Fruit fly (Drosophila melanogaster) whole organism, embryonic: Measurements from ENCODE around the gene CG11842.

Experiments
- Abd-B ChIP-seq: fragments of 200-800 bp; sonication (Bioruptor generic); optimal IDR thresholded peaks from 2 replicates; lab custom pipeline; 2018; ENCODE audit warnings: missing biosample characterization, mild to moderate bottlenecking, missing genetic modification characterization, moderate library complexity
- Atf-2 ChIP-seq: fragments of 200-800 bp; sonication (Bioruptor generic); optimal IDR thresholded peaks from 2 replicates; lab custom pipeline; 2016; ENCODE audit warnings: missing biosample characterization, missing genetic modification characterization
- BtbVII ChIP-seq: fragments of 200-800 bp; sonication (Bioruptor generic); optimal IDR thresholded peaks from 3 replicates; lab custom pipeline; 2017; ENCODE audit warnings: missing biosample characterization, mild to moderate bottlenecking, missing genetic modification characterization
- CG1024 ChIP-seq: fragments of 200-800 bp; sonication (Bioruptor generic); IDR thresholded peaks from 2 replicates; pipeline ENCODE4 v1.3.6; 2022; ENCODE audit warnings: missing biosample characterization, missing genetic modification characterization
- CG10267 ChIP-seq: fragments of 200-800 bp; sonication (Bioruptor generic); optimal IDR thresholded peaks from 2 replicates; lab custom pipeline; 2018; ENCODE audit warnings: missing biosample characterization, mild to moderate bottlenecking, missing genetic modification characterization, moderate library complexity
- CG10274 ChIP-seq: fragments of 200-800 bp; sonication (Bioruptor generic); optimal IDR thresholded peaks from 3 replicates; lab custom pipeline; 2017; ENCODE audit warnings: missing biosample characterization, mild to moderate bottlenecking, missing genetic modification characterization
- CG10366 ChIP-seq: fragments of 200-800 bp; sonication (Bioruptor generic); IDR thresholded peaks from 2 replicates; pipeline ENCODE4 v1.3.6; 2022; ENCODE audit warnings: missing biosample characterization, missing genetic modification characterization
- CG10959 ChIP-seq: fragments of 200-800 bp; sonication (Bioruptor generic); IDR thresholded peaks from 2 replicates; pipeline ENCODE4 v1.3.6; 2022; ENCODE audit warnings: missing biosample characterization, missing genetic modification characterization
- CG11247 ChIP-seq: fragments of 200-800 bp; sonication (Bioruptor generic); IDR thresholded peaks from 2 replicates; pipeline ENCODE4 v1.3.6; 2022; ENCODE audit warnings: missing biosample characterization, missing genetic modification characterization
- CG11560 ChIP-seq: fragments of 200-800 bp; sonication (Bioruptor generic); IDR thresholded peaks from 3 replicates; pipeline ENCODE4 v1.3.6; 2022; ENCODE audit warnings: missing biosample characterization, missing genetic modification characterization
- CG12659 ChIP-seq: fragments of 200-800 bp; sonication (Bioruptor generic); optimal IDR thresholded peaks from 3 replicates; lab custom pipeline; 2017; ENCODE audit warnings: mild to moderate bottlenecking, missing biosample characterization, missing genetic modification reagents, missing genetic modification characterization
- CG12769 ChIP-seq: fragments of 200-800 bp; sonication (Bioruptor generic); optimal IDR thresholded peaks from 2 replicates; lab custom pipeline; 2019; ENCODE audit warnings: missing biosample characterization, mild to moderate bottlenecking, missing genetic modification characterization, moderate library complexity
- CG14014 ChIP-seq: fragments of 200-800 bp; sonication (Bioruptor generic); IDR thresholded peaks from 2 replicates; pipeline ENCODE4 v1.3.6; 2022; ENCODE audit warnings: missing biosample characterization, missing genetic modification characterization
- CG14441 ChIP-seq: fragments of 200-800 bp; sonication (Bioruptor generic); IDR thresholded peaks from 2 replicates; pipeline ENCODE4 v1.3.6; 2022; ENCODE audit warnings: missing biosample characterization, missing genetic modification characterization
- CG17186 ChIP-seq: fragments of 200-800 bp; sonication (Bioruptor generic); optimal IDR thresholded peaks from 3 replicates; lab custom pipeline; 2017; ENCODE audit warnings: missing biosample characterization, missing genetic modification reagents, missing genetic modification characterization
- CG17802 ChIP-seq: fragments of 200-800 bp; sonication (Bioruptor generic); optimal IDR thresholded peaks from 2 replicates; lab custom pipeline; 2018; ENCODE audit warnings: missing biosample characterization, mild to moderate bottlenecking, missing genetic modification characterization, moderate library complexity
- CG18262 ChIP-seq: fragments of 200-800 bp; optimal IDR thresholded peaks from 3 replicates; lab custom pipeline; 2019; ENCODE audit warnings: missing biosample characterization, mild to moderate bottlenecking, missing genetic modification characterization, moderate library complexity
- CG2712 ChIP-seq: fragments of 200-800 bp; optimal IDR thresholded peaks from 3 replicates; lab custom pipeline; 2019; ENCODE audit warnings: missing biosample characterization, mild to moderate bottlenecking, missing genetic modification characterization, moderate library complexity
- CG30431 ChIP-seq: fragments of 200-800 bp; sonication (Bioruptor generic); optimal IDR thresholded peaks from 2 replicates; lab custom pipeline; 2017; ENCODE audit warnings: missing biosample characterization, missing genetic modification characterization
- CG4404 ChIP-seq: fragments of 200-800 bp; sonication (Bioruptor generic); IDR thresholded peaks from 2 replicates; pipeline ENCODE4 v1.3.6; 2022; ENCODE audit warnings: missing biosample characterization, missing genetic modification characterization
- CG5245 ChIP-seq: fragments of 200-800 bp; sonication (Bioruptor generic); optimal IDR thresholded peaks from 3 replicates; lab custom pipeline; 2016; ENCODE audit warnings: missing biosample characterization, missing genetic modification characterization
- CG6272 ChIP-seq: fragments of 200-800 bp; sonication (Bioruptor generic); IDR thresholded peaks from 2 replicates; pipeline ENCODE4 v1.3.6; 2022; ENCODE audit warnings: missing biosample characterization, missing genetic modification characterization
- CG6813 ChIP-seq: fragments of 200-800 bp; sonication (Bioruptor generic); optimal IDR thresholded peaks from 2 replicates; lab custom pipeline; 2017; ENCODE audit warnings: missing biosample characterization, missing genetic modification characterization, mild to moderate bottlenecking, moderate library complexity, missing genetic modification reagents
- CG9817 ChIP-seq: fragments of 200-800 bp; sonication (Bioruptor generic); optimal IDR thresholded peaks from 2 replicates; lab custom pipeline; 2018; ENCODE audit warnings: missing biosample characterization, mild to moderate bottlenecking, missing genetic modification characterization, moderate library complexity
- CkIIα-i1 ChIP-seq: fragments of 200-800 bp; sonication (Bioruptor generic); IDR thresholded peaks from 2 replicates; pipeline ENCODE4 v1.3.6; 2022; ENCODE audit warnings: missing biosample characterization, missing genetic modification characterization
- D ChIP-seq, 2 experiments: fragments of 200-800 bp in 1 of 2; fragments of >200 bp in 1 of 2; sonication (Bioruptor generic) in 1 of 2; optimal IDR thresholded peaks; 2 replicates in 1 of 2; 3 replicates in 1 of 2; lab custom pipeline; 2017; ENCODE audit warnings: mild to moderate bottlenecking in 1 of 2, missing biosample characterization in 1 of 2, missing genetic modification characterization in 1 of 2, missing genetic modification reagents in 1 of 2
- Dek ChIP-seq: fragments of 200-800 bp; sonication (Bioruptor generic); optimal IDR thresholded peaks from 3 replicates; lab custom pipeline; 2019; ENCODE audit warnings: missing biosample characterization, mild to moderate bottlenecking, missing genetic modification characterization, moderate library complexity
- Dip3 ChIP-seq: fragments of 200-800 bp; sonication (Bioruptor generic); optimal IDR thresholded peaks from 3 replicates; lab custom pipeline; 2016; ENCODE audit warnings: missing biosample characterization, missing genetic modification characterization
- Hr39 ChIP-seq: fragments of >200 bp; optimal IDR thresholded peaks from 2 replicates; lab custom pipeline; 2017
- Side ChIP-seq: fragments of 200-800 bp; sonication (Bioruptor generic); optimal IDR thresholded peaks from 2 replicates; lab custom pipeline; 2016; ENCODE audit warnings: missing biosample characterization, missing genetic modification characterization
- Trl ChIP-seq, 3 experiments: fragments of >200 bp in 2 of 3; fragments of 200-800 bp in 1 of 3; sonication (Bioruptor generic) in 1 of 3; optimal IDR thresholded peaks; 2 replicates in 1 of 3; 3 replicates in 2 of 3; lab custom pipeline; 2016 to 2017; ENCODE audit warnings: missing biosample characterization in 1 of 3, missing genetic modification characterization in 1 of 3
- br ChIP-seq: fragments of >200 bp; optimal IDR thresholded peaks from 2 replicates; lab custom pipeline; 2017
- chn ChIP-seq: fragments of 200-800 bp; sonication (Bioruptor generic); optimal IDR thresholded peaks from 2 replicates; lab custom pipeline; 2016; ENCODE audit warnings: missing biosample characterization, missing genetic modification characterization
- corto ChIP-seq: fragments of 200-800 bp; sonication (Bioruptor generic); optimal IDR thresholded peaks from 2 replicates; lab custom pipeline; 2016; ENCODE audit warnings: missing biosample characterization, mild to moderate bottlenecking, missing genetic modification characterization, moderate library complexity
- dan ChIP-seq: fragments of 200-800 bp; sonication (Bioruptor generic); IDR thresholded peaks from 2 replicates; pipeline ENCODE4 v1.3.6; 2022; ENCODE audit warnings: missing biosample characterization, missing genetic modification characterization
- fu2 ChIP-seq: fragments of 200-800 bp; sonication (Bioruptor generic); optimal IDR thresholded peaks from 2 replicates; lab custom pipeline; 2016; ENCODE audit warnings: missing biosample characterization, missing genetic modification characterization
- grau ChIP-seq: fragments of 200-800 bp; optimal IDR thresholded peaks from 3 replicates; lab custom pipeline; 2019; ENCODE audit warnings: missing biosample characterization, mild to moderate bottlenecking, missing genetic modification characterization, moderate library complexity
- gro ChIP-seq: fragments of 200-800 bp; sonication (Bioruptor generic); optimal IDR thresholded peaks from 2 replicates; lab custom pipeline; 2016; ENCODE audit warnings: missing biosample characterization, missing genetic modification characterization
- hth ChIP-seq: fragments of >200 bp; optimal IDR thresholded peaks from 2 replicates; lab custom pipeline; 2017; ENCODE audit warnings: inconsistent platforms
- ind ChIP-seq: fragments of 200-800 bp; sonication (Bioruptor generic); optimal IDR thresholded peaks from 3 replicates; lab custom pipeline; 2016; ENCODE audit warnings: missing biosample characterization, missing genetic modification characterization
- inv ChIP-seq: fragments of 200-800 bp; sonication (Bioruptor generic); IDR thresholded peaks from 2 replicates; pipeline ENCODE4 v1.3.6; 2022; ENCODE audit warnings: missing biosample characterization, missing genetic modification characterization; ENCODE audit not compliant: partially characterized antibody
- lilli ChIP-seq: fragments of 200-800 bp; sonication (Bioruptor generic); optimal IDR thresholded peaks from 3 replicates; lab custom pipeline; 2016; ENCODE audit warnings: missing biosample characterization, missing genetic modification characterization
- mam ChIP-seq: fragments of 200-800 bp; sonication (Bioruptor generic); optimal IDR thresholded peaks from 3 replicates; lab custom pipeline; 2016; ENCODE audit warnings: missing biosample characterization, missing genetic modification characterization
- mirr ChIP-seq: fragments of 200-800 bp; sonication (Bioruptor generic); optimal IDR thresholded peaks from 3 replicates; lab custom pipeline; 2018; ENCODE audit warnings: missing biosample characterization, mild to moderate bottlenecking, missing genetic modification characterization
- pzg ChIP-seq: fragments of 200-800 bp; sonication (Bioruptor generic); optimal IDR thresholded peaks from 3 replicates; lab custom pipeline; 2018; ENCODE audit warnings: missing biosample characterization, mild to moderate bottlenecking, missing genetic modification characterization, moderate library complexity
- rib ChIP-seq: fragments of 200-800 bp; sonication (Bioruptor generic); IDR thresholded peaks from 2 replicates; pipeline ENCODE4 v1.3.6; 2022; ENCODE audit warnings: missing biosample characterization, missing genetic modification characterization
- sim ChIP-seq: fragments of 200-800 bp; sonication (Bioruptor generic); IDR thresholded peaks from 2 replicates; pipeline ENCODE4 v1.3.6; 2022; ENCODE audit warnings: missing biosample characterization, missing genetic modification characterization
- sisA ChIP-seq: fragments of 200-800 bp; sonication (Bioruptor generic); IDR thresholded peaks from 2 replicates; pipeline ENCODE4 v1.3.6; 2022; ENCODE audit warnings: missing biosample characterization, missing genetic modification characterization
- slp2 ChIP-seq: fragments of 200-800 bp; sonication (Bioruptor generic); optimal IDR thresholded peaks from 2 replicates; lab custom pipeline; 2016; ENCODE audit warnings: missing biosample characterization, missing genetic modification characterization
- vfl ChIP-seq: fragments of 200-800 bp; sonication (Bioruptor generic); optimal IDR thresholded peaks from 2 replicates; lab custom pipeline; 2016; ENCODE audit warnings: missing biosample characterization, missing genetic modification characterization

Gene CG11842

dm6 chr3R:29068430-29069207 lies 16.1 kb downstream of the CG11842 start (continued):
- TF ChIP-seq CG17186 (GFP tag; lab: Kevin White, UChicago) = no peak
- peak; percentile 22 for TF ChIP-seq chn (GFP tag; lab: Kevin White, UChicago)
- TF ChIP-seq grau = peak; percentile 49
- TF ChIP-seq D (optimal IDR thresholded peaks at IDR 0.05; lab: Kevin White, UChicago) = no peak
- no peak for TF ChIP-seq D (GFP tag; optimal IDR thresholded peaks at IDR 0.05; lab: Kevin White, UChicago)
- no peak for TF ChIP-seq Abd-B
- peak; percentile 42 for TF ChIP-seq CG14441 (GFP tag; lab: Robert Waterston, UW)
- peak; percentile 39 for TF ChIP-seq Side (GFP tag; lab: Kevin White, UChicago)
- peak; percentile 42 for TF ChIP-seq CG2712
- TF ChIP-seq slp2 (GFP tag; lab: Kevin White, UChicago) = no peak
- peak; percentile 3 for TF ChIP-seq CG10274 (GFP tag; lab: Kevin White, UChicago)
- TF ChIP-seq CG10959 (GFP tag; lab: Robert Waterston, UW) = no peak
- peak; percentile 42 for TF ChIP-seq CG9817 (tag; lab: Kevin White, UChicago)
- peak; percentile 21; the same call in 1 of the 2 replicates for TF ChIP-seq CG10366 (GFP tag; lab: Robert Waterston, UW)
- TF ChIP-seq rib = no peak
- TF ChIP-seq CG11560 (tag; lab: Robert Waterston, UW) = no peak
- TF ChIP-seq CG6272 (GFP tag; lab: Robert Waterston, UW) = 0 out of 2 replicates have a peak, but pooled peaks have one; percentile 17
- TF ChIP-seq sisA (GFP tag; lab: Robert Waterston, UW) = 0 out of 2 replicates have a peak, but pooled peaks have one; percentile 26
- peak; percentile 49 for TF ChIP-seq mam (GFP tag; lab: Kevin White, UChicago)
- TF ChIP-seq CG6813 (GFP tag; lab: Kevin White, UChicago) = peak; percentile 38
- TF ChIP-seq CG12659 (GFP tag; lab: Kevin White, UChicago) = peak; percentile 26
- TF ChIP-seq CG10267 (tag; lab: Kevin White, UChicago) = peak; percentile 60
- no peak for TF ChIP-seq CG11247 (GFP tag; lab: Robert Waterston, UW)
- no peak for TF ChIP-seq Atf-2
- no peak for TF ChIP-seq hth (lab: Kevin White, UChicago)
- no peak for TF ChIP-seq Trl (optimal IDR thresholded peaks at IDR 0.05; lab: Kevin White, UChicago)
- TF ChIP-seq Trl (GFP tag; optimal IDR thresholded peaks at IDR 0.05; lab: Kevin White, UChicago) = no peak
- peak; percentile 15 for TF ChIP-seq Dek (tag; lab: Kevin White, UChicago)
- TF ChIP-seq mirr (GFP tag; lab: Kevin White, UChicago) = no peak
- no peak for TF ChIP-seq inv (GFP tag; lab: Robert Waterston, UW)
- peak; percentile 43 for TF ChIP-seq lilli (GFP tag; lab: Kevin White, UChicago)
- no peak for TF ChIP-seq br (lab: Kevin White, UChicago)
- peak; percentile 29 for TF ChIP-seq corto
- no peak for TF ChIP-seq CkIIα-i1 (GFP tag; lab: Robert Waterston, UW)
- TF ChIP-seq ind = peak; percentile 33
- no peak for TF ChIP-seq CG5245 (GFP tag; lab: Kevin White, UChicago)
- no peak for TF ChIP-seq dan (GFP tag; lab: Robert Waterston, UW)
- no peak for TF ChIP-seq CG17802
- peak; percentile 17 for TF ChIP-seq BtbVII (GFP tag; lab: Kevin White, UChicago)
- 0 out of 2 replicates have a peak, but pooled peaks have one; percentile 31 for TF ChIP-seq CG4404 (GFP tag; lab: Robert Waterston, UW)
- TF ChIP-seq CG30431 (GFP tag; lab: Kevin White, UChicago) = no peak
- no peak for TF ChIP-seq fu2 (GFP tag; lab: Kevin White, UChicago)
- TF ChIP-seq vfl (GFP tag; lab: Kevin White, UChicago) = no peak
- no peak for TF ChIP-seq CG1024 (GFP tag; lab: Robert Waterston, UW)
- TF ChIP-seq sim (GFP tag; lab: Robert Waterston, UW) = no peak
- peak; percentile 28 for TF ChIP-seq gro (GFP tag; lab: Kevin White, UChicago)
- TF ChIP-seq Dip3 (GFP tag; lab: Kevin White, UChicago) = peak; percentile 14
- peak; percentile 29 for TF ChIP-seq CG18262 (tag; lab: Kevin White, UChicago)
- no peak for TF ChIP-seq Hr39 (lab: Kevin White, UChicago)
- TF ChIP-seq CG12769 (tag; lab: Kevin White, UChicago) = peak; percentile 80
- TF ChIP-seq CG14014 (GFP tag; lab: Robert Waterston, UW) = peak; percentile 40; the same call in 1 of the 2 replicates
- TF ChIP-seq pzg = no peak
